Fruit fly (Drosophila melanogaster): Measurements from ENCODE around the gene CG34039.

DNA sequence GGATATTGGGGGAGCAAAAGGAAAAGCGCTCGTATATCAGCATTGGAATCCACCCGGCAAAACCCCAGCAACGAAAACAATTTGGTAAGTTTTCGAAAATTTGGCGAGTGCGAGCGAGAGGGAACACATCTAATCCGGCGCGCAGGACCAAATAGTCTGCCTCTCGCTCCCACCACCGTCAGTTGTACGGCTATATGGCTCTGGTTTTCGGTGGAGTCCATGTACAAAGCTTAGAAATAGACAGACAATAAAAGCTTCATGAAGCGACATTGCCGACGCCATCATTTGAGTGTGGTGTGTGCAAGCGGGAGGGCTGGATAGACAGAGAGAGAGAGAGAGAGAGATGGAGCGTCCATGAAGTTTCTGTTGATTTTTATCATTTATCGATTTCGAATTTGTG is 20.5 kb downstream of the CG34039 start:
- TF ChIP-seq usp (GFP tag; optimal IDR thresholded peaks at IDR 0.05) (no peak), pan (optimal IDR thresholded peaks at IDR 0.05) (no peak)
